Worm (Caenorhabditis elegans) whole organism, late embryonic: Measurements from ENCODE around the gene snt-7.

ENCODE experiments used
- pqm-1 ChIP-seq: sonication (generic microtip); optimal IDR thresholded peaks from 2 replicates; lab custom pipeline; 2016; ENCODE audit warnings: missing genetic modification characterization, missing compliant biosample characterization
- unc-55 ChIP-seq: sonication (generic microtip); optimal IDR thresholded peaks from 2 replicates; lab custom pipeline; 2017; ENCODE audit warnings: missing biosample characterization, missing genetic modification reagents, missing genetic modification characterization

ce11 chrX:15158699-15159312 is 40.1 kb downstream of the snt-7 start, which contains the start of gene C11G10.1:
- TF ChIP-seq pqm-1 (tag; lab: Kevin White, UChicago) (no peak), unc-55 (GFP tag; lab: Kevin White, UChicago) (no peak)
